Worm (Caenorhabditis elegans): ENCODE measurements around the gene drn-1.
A peak's percentile ranks its signal among the peaks of the same experiment; 100 is the strongest.

DNA sequence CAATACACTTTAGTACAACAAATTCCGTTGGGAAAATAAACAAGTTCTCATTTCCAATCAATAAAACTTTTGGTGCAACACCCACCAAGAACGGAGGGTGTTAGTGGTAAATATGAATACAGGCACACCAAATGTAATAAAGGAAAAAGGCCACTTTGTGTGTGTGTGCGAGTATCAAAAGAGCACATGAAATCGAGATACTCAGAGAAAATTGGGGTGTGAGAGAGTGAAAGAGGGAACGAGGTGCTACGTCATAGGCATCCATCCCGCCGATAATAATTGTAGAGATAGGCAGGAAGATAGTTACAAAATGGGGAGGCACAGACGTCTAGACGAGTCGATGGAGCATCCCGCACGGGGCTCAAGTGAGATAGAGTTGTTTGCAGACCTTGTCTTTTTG is 43.9 kb downstream of the drn-1 start:
- TF ChIP-seq mdl-1 (tag; optimal IDR thresholded peaks at IDR 0.05) (peak in 1 of 2 experiments; percentile 2), nhr-12 (tag; optimal IDR thresholded peaks at IDR 0.05) (no peak), elt-2 (tag; optimal IDR thresholded peaks at IDR 0.05) (peak; percentile 78), Y116A8C.19 (tag; optimal IDR thresholded peaks at IDR 0.05; ENCODE audit: borderline replicate concordance) (no peak), egl-27 (tag; optimal IDR thresholded peaks at IDR 0.05) (no peak)

Measured in whole organism, L1 larva.